Fruit fly (Drosophila melanogaster) whole organism, prepupa: Measurements from ENCODE around the gene Rab11.

Experiments
- Blimp-1 ChIP-seq: fragments of 200-800 bp; sonication (Bioruptor generic); optimal IDR thresholded peaks from 3 replicates; lab custom pipeline; 2017; ENCODE audit warnings: missing biosample characterization, missing genetic modification characterization, mild to moderate bottlenecking, moderate library complexity, missing genetic modification reagents
- CG10631 ChIP-seq: fragments of 200-800 bp; sonication (Bioruptor generic); optimal IDR thresholded peaks from 2 replicates; lab custom pipeline; 2016; ENCODE audit warnings: missing biosample characterization, missing genetic modification characterization
- CG10669 ChIP-seq: fragments of 200-800 bp; sonication (Bioruptor generic); optimal IDR thresholded peaks from 3 replicates; lab custom pipeline; 2018; ENCODE audit warnings: missing biosample characterization, mild to moderate bottlenecking, missing genetic modification characterization, moderate library complexity
- CG11294 ChIP-seq: fragments of 200-800 bp; sonication (Bioruptor generic); IDR thresholded peaks from 2 replicates; pipeline ENCODE4 v1.3.6; 2022; ENCODE audit warnings: missing biosample characterization, missing genetic modification characterization
- CG11762 ChIP-seq: fragments of 200-800 bp; sonication (Bioruptor generic); optimal IDR thresholded peaks from 3 replicates; lab custom pipeline; 2016; ENCODE audit warnings: missing biosample characterization, missing genetic modification characterization; ENCODE audit not compliant: insufficient read depth
- CG11902 ChIP-seq: fragments of 200-800 bp; sonication (Bioruptor generic); optimal IDR thresholded peaks from 3 replicates; lab custom pipeline; 2016; ENCODE audit warnings: missing biosample characterization, missing genetic modification characterization
- CG15336 ChIP-seq: fragments of 200-800 bp; sonication (Bioruptor generic); IDR thresholded peaks from 2 replicates; pipeline ENCODE4 v1.3.6; 2022; ENCODE audit warnings: missing biosample characterization, missing genetic modification characterization
- CG1621 ChIP-seq: fragments of 200-800 bp; sonication (Bioruptor generic); optimal IDR thresholded peaks from 3 replicates; lab custom pipeline; 2018; ENCODE audit warnings: missing biosample characterization, mild to moderate bottlenecking, missing genetic modification characterization
- CG3032 ChIP-seq: fragments of 200-800 bp; optimal IDR thresholded peaks from 2 replicates; lab custom pipeline; 2019; ENCODE audit warnings: missing biosample characterization, mild to moderate bottlenecking, missing genetic modification characterization, moderate library complexity
- CG34406 ChIP-seq: fragments of 200-800 bp; sonication (Bioruptor generic); optimal IDR thresholded peaks from 3 replicates; lab custom pipeline; 2016; ENCODE audit warnings: missing biosample characterization, missing genetic modification characterization
- CG3919 ChIP-seq: fragments of 200-800 bp; sonication (Bioruptor generic); optimal IDR thresholded peaks from 3 replicates; lab custom pipeline; 2016; ENCODE audit warnings: missing biosample characterization, missing genetic modification characterization
- CG4318 ChIP-seq: fragments of 200-800 bp; sonication (Bioruptor generic); optimal IDR thresholded peaks from 3 replicates; lab custom pipeline; 2017; ENCODE audit warnings: missing biosample characterization, mild to moderate bottlenecking, missing genetic modification characterization
- CG6163 ChIP-seq: fragments of 200-800 bp; sonication (Bioruptor generic); IDR thresholded peaks from 3 replicates; pipeline ENCODE4 v1.3.6; 2022; ENCODE audit warnings: missing biosample characterization, missing genetic modification characterization
- CG6276 ChIP-seq: fragments of 200-800 bp; sonication (Bioruptor generic); optimal IDR thresholded peaks from 2 replicates; lab custom pipeline; 2017; ENCODE audit warnings: missing biosample characterization, mild to moderate bottlenecking, missing genetic modification characterization
- CG6792 ChIP-seq: fragments of 200-800 bp; sonication (Bioruptor generic); optimal IDR thresholded peaks from 3 replicates; lab custom pipeline; 2016; ENCODE audit warnings: missing biosample characterization, missing genetic modification characterization
- CG6808 ChIP-seq: fragments of 200-800 bp; sonication (Bioruptor generic); optimal IDR thresholded peaks from 3 replicates; lab custom pipeline; 2017; ENCODE audit warnings: missing biosample characterization, missing genetic modification characterization, mild to moderate bottlenecking, moderate library complexity, missing genetic modification reagents
- CG7368 ChIP-seq: fragments of 200-800 bp; sonication (Bioruptor generic); optimal IDR thresholded peaks from 3 replicates; lab custom pipeline; 2016; ENCODE audit warnings: missing biosample characterization, missing genetic modification characterization
- CG8119 ChIP-seq: fragments of 200-800 bp; sonication (Bioruptor generic); IDR thresholded peaks from 3 replicates; pipeline ENCODE4 v1.3.6; 2022; ENCODE audit warnings: missing biosample characterization, missing genetic modification characterization
- CG8632 ChIP-seq: fragments of 200-800 bp; sonication (Bioruptor generic); optimal IDR thresholded peaks from 3 replicates; lab custom pipeline; 2016; ENCODE audit warnings: missing biosample characterization, missing genetic modification characterization
- Eip75B ChIP-seq: fragments of 200-800 bp; sonication (Bioruptor generic); optimal IDR thresholded peaks from 3 replicates; lab custom pipeline; 2016; ENCODE audit warnings: missing biosample characterization, missing genetic modification characterization
- Eip78C ChIP-seq: fragments of 200-800 bp; sonication (Bioruptor generic); peaks from one replicate; lab custom pipeline; 2016; ENCODE audit warnings: missing biosample characterization, missing genetic modification characterization
- Eip93F ChIP-seq: fragments of 200-800 bp; sonication (Bioruptor generic); optimal IDR thresholded peaks from 2 replicates; lab custom pipeline; 2016; ENCODE audit warnings: missing biosample characterization, mild to moderate bottlenecking, missing genetic modification characterization
- Ets96B ChIP-seq: fragments of 200-800 bp; optimal IDR thresholded peaks from 2 replicates; lab custom pipeline; 2019; ENCODE audit warnings: missing biosample characterization, mild to moderate bottlenecking, missing genetic modification characterization, moderate library complexity
- Gug ChIP-seq: fragments of 200-800 bp; sonication (Bioruptor generic); IDR thresholded peaks from 2 replicates; pipeline ENCODE4 v1.3.6; 2022; ENCODE audit warnings: missing biosample characterization, missing genetic modification characterization
- Hr39 ChIP-seq: fragments of 200-800 bp; sonication (Bioruptor generic); optimal IDR thresholded peaks from 2 replicates; lab custom pipeline; 2016; ENCODE audit warnings: missing biosample characterization, missing genetic modification characterization
- Hr4 ChIP-seq: fragments of 200-800 bp; sonication (Bioruptor generic); optimal IDR thresholded peaks from 3 replicates; lab custom pipeline; 2016; ENCODE audit warnings: missing biosample characterization, missing genetic modification characterization
- Met ChIP-seq: fragments of 200-800 bp; sonication (Bioruptor generic); optimal IDR thresholded peaks from 3 replicates; lab custom pipeline; 2016; ENCODE audit warnings: missing biosample characterization, missing genetic modification characterization
- OdsH ChIP-seq: fragments of 200-800 bp; sonication (Bioruptor generic); optimal IDR thresholded peaks from 3 replicates; lab custom pipeline; 2016; ENCODE audit warnings: missing biosample characterization, missing genetic modification characterization
- Smox ChIP-seq: fragments of 200-800 bp; sonication (Bioruptor generic); optimal IDR thresholded peaks from 3 replicates; lab custom pipeline; 2016; ENCODE audit warnings: missing biosample characterization, missing genetic modification characterization
- Sox102F ChIP-seq: fragments of 200-800 bp; sonication (Bioruptor generic); optimal IDR thresholded peaks from 2 replicates; lab custom pipeline; 2016; ENCODE audit warnings: missing biosample characterization, mild to moderate bottlenecking, missing genetic modification characterization
- Sox14 ChIP-seq: fragments of 200-800 bp; sonication (Bioruptor generic); optimal IDR thresholded peaks from 3 replicates; lab custom pipeline; 2016; ENCODE audit warnings: missing biosample characterization, missing genetic modification characterization
- Sox15 ChIP-seq: fragments of 200-800 bp; sonication (Bioruptor generic); optimal IDR thresholded peaks from 3 replicates; lab custom pipeline; 2016; ENCODE audit warnings: missing biosample characterization, missing genetic modification characterization
- achi ChIP-seq: fragments of 200-800 bp; sonication (Bioruptor generic); optimal IDR thresholded peaks from 3 replicates; lab custom pipeline; 2016; ENCODE audit warnings: missing biosample characterization, missing genetic modification characterization
- cyc ChIP-seq: fragments of 200-800 bp; sonication (Bioruptor generic); optimal IDR thresholded peaks from 3 replicates; lab custom pipeline; 2016; ENCODE audit warnings: missing biosample characterization, missing genetic modification characterization
- dac ChIP-seq: fragments of 200-800 bp; sonication (Bioruptor generic); optimal IDR thresholded peaks from 2 replicates; lab custom pipeline; 2017; ENCODE audit warnings: missing biosample characterization, mild to moderate bottlenecking, missing genetic modification characterization
- dsx ChIP-seq: fragments of 200-800 bp; optimal IDR thresholded peaks from 3 replicates; lab custom pipeline; 2019; ENCODE audit warnings: missing biosample characterization, mild to moderate bottlenecking, missing genetic modification characterization, moderate library complexity; ENCODE audit not compliant: poor library complexity, severe bottlenecking
- eg ChIP-seq: fragments of 200-800 bp; sonication (Bioruptor generic); IDR thresholded peaks from 3 replicates; pipeline ENCODE4 v1.3.6; 2022; ENCODE audit warnings: missing biosample characterization, missing genetic modification characterization
- esn ChIP-seq: fragments of 200-800 bp; sonication (Bioruptor generic); optimal IDR thresholded peaks from 2 replicates; lab custom pipeline; 2016; ENCODE audit warnings: missing biosample characterization, mild to moderate bottlenecking, missing genetic modification characterization, moderate library complexity
- lz ChIP-seq: fragments of 200-800 bp; sonication (Bioruptor generic); optimal IDR thresholded peaks from 3 replicates; lab custom pipeline; 2016; ENCODE audit warnings: missing biosample characterization, missing genetic modification characterization
- net ChIP-seq: fragments of 200-800 bp; sonication (Bioruptor generic); optimal IDR thresholded peaks from 3 replicates; lab custom pipeline; 2016; ENCODE audit warnings: missing biosample characterization, missing genetic modification characterization
- salr ChIP-seq, 2 experiments: fragments of 200-800 bp; sonication (Bioruptor generic); optimal IDR thresholded peaks; 3 replicates each; lab custom pipeline; 2016 to 2018; ENCODE audit warnings: missing biosample characterization in 2 of 2, missing genetic modification characterization in 2 of 2, mild to moderate bottlenecking in 1 of 2
- spab ChIP-seq: fragments of 200-800 bp; sonication (Bioruptor generic); optimal IDR thresholded peaks from 2 replicates; lab custom pipeline; 2017; ENCODE audit warnings: missing biosample characterization, mild to moderate bottlenecking, missing genetic modification characterization, missing genetic modification reagents
- ss ChIP-seq, 2 experiments: fragments of 200-800 bp; sonication (Bioruptor generic); optimal IDR thresholded peaks; 2 replicates in 1 of 2; 3 replicates in 1 of 2; lab custom pipeline; 2017 to 2018; ENCODE audit warnings: mild to moderate bottlenecking in 2 of 2, missing biosample characterization in 2 of 2, missing genetic modification characterization in 2 of 2, moderate library complexity in 1 of 2
- svp ChIP-seq: fragments of 200-800 bp; sonication (Bioruptor generic); peaks from one replicate; lab custom pipeline; 2016; ENCODE audit warnings: missing biosample characterization, missing genetic modification characterization

Gene Rab11

DNA sequence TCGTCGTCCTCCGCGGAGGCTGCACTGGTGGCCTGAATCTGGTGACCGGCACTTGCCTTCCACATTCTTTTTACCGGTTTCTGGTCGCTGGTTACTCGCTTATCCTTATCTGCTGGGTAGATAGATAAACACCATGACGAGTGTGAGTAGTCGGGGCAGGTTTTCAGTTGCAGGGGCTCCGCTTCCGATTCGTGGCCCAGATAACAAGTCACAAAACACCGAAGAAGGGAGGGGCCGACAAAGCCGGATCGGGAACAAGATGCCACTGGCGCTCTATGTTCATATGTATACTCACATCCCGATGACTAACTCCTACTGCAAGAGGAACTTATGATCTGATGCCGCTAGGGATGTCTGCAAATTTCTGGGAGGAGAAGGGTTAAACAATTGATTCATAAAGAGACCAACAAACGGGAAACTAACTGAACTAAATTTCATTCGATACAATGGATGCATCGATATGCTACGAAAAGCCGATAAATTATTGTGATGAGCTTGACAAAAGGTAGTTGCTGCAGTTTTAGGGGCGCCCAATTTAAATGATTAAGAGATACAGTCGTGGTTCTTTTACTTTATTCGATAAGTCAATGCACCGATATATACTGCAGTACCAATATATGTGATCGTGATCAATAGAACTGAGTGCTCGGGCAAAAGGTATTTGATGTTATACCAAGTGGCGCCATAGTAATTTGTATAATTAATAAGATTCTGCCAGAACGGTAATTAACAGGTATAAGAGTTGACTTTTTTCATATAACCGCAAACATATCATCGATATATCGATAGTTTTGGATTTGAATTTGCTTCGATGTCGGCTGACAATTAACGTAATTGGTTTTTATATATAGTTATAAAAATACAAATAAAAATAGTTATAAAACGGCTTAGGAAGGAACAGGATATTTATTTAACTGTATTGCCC lies 46.9 kb upstream of the Rab11 start, which contains the start of gene Cortactin:
Cortactin (minus strand) TSS at position 472 of the 925 bp plus-strand sequence.
- TF ChIP-seq Sox14 (peak; percentile 2), eg (no peak), CG3919 (GFP tag; lab: Kevin White, UChicago) (peak; percentile 1), dac (no peak), svp (GFP tag; lab: Kevin White, UChicago) (peak; percentile 62), CG6808 (GFP tag; lab: Kevin White, UChicago) (no peak), Eip75B (GFP tag; lab: Kevin White, UChicago) (no peak), cyc (no peak), spab (GFP tag; lab: Kevin White, UChicago) (no peak), net (GFP tag; lab: Kevin White, UChicago) (no peak), CG34406 (GFP tag; lab: Kevin White, UChicago) (no peak), CG15336 (no peak), Eip78C (GFP tag; lab: Kevin White, UChicago) (peak; percentile 15), ss (GFP tag; optimal IDR thresholded peaks at IDR 0.05; lab: Kevin White, UChicago) (peak in 1 of 2 experiments; percentile 13), Smox (no peak), Met (no peak), dsx (GFP tag; lab: Kevin White, UChicago) (no peak), CG6792 (GFP tag; lab: Kevin White, UChicago) (no peak), esn (GFP tag; lab: Kevin White, UChicago) (no peak)

DNA sequence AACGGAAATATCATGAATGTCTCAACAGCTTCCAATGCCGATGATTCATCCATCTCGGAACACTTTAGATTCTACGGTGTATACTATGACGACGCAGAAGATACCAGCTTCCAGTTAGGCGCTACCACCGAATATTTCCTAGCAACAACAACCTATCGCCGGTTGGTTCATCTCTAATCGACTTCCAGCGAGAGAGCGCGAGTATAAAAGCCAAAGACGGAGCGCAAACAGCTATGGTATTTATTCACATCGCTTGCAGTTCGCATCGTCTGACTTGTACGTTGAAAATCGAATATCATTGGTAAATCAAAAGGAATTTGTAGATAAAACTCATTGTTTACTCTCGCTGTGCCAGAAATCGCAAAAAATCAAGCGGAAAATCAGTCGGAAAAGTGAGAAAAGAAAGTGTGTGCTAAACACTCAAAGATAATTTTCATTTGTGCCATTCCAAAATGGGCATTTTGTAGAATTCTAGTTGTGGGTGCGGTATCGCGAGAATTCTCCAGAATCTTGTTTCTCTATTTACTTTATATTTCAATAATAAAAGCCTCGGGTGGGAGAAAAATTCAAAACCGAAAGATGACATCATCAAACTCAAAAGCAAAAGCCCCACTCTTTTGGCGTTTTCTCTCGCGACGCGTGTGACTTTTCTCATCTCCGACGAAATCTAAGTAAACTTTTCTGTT lies 46.1 kb upstream of the Rab11 start, which contains the start of gene AnxB9:
AnxB9 (plus strand) TSS at position 232 of the 686 bp plus-strand sequence.
- TF ChIP-seq svp (GFP tag; lab: Kevin White, UChicago) (peak; percentile 46), CG10669 (GFP tag; lab: Kevin White, UChicago) (no peak), net (GFP tag; lab: Kevin White, UChicago) (no peak), Gug (GFP tag; lab: Robert Waterston, UW) (no peak), CG6276 (peak; percentile 33), Sox102F (no peak), CG11294 (GFP tag; lab: Robert Waterston, UW) (no peak; the same call in 1 of the 2 replicates), salr (GFP tag; optimal IDR thresholded peaks at IDR 0.05; lab: Kevin White, UChicago) (no peak), achi (peak; percentile 36), CG6808 (GFP tag; lab: Kevin White, UChicago) (peak; percentile 10), Hr39 (GFP tag; lab: Kevin White, UChicago) (no peak), CG6163 (GFP tag; lab: Robert Waterston, UW) (peak; percentile 44; the same call in 2 of the 3 replicates), CG4318 (no peak), spab (GFP tag; lab: Kevin White, UChicago) (no peak), CG11902 (GFP tag; lab: Kevin White, UChicago) (no peak), Smox (no peak), CG34406 (GFP tag; lab: Kevin White, UChicago) (no peak), CG11762 (no peak), Sox14 (peak; percentile 17), CG10631 (GFP tag; lab: Kevin White, UChicago) (no peak), Eip93F (GFP tag; lab: Kevin White, UChicago) (no peak), Met (peak; percentile 34), Eip78C (GFP tag; lab: Kevin White, UChicago) (peak; percentile 84), esn (GFP tag; lab: Kevin White, UChicago) (peak; percentile 60), CG8119 (GFP tag; lab: Robert Waterston, UW) (peak; percentile 29; the same call in 1 of the 3 replicates), CG3032 (tag; lab: Kevin White, UChicago) (peak; percentile 41), CG7368 (GFP tag; lab: Kevin White, UChicago) (peak; percentile 6), lz (peak; percentile 0), CG8632 (GFP tag; lab: Kevin White, UChicago) (peak; percentile 10), CG1621 (tag; lab: Kevin White, UChicago) (no peak), Blimp-1 (no peak), Ets96B (peak; percentile 14), Sox15 (GFP tag; lab: Kevin White, UChicago) (no peak), dac (no peak), dsx (GFP tag; lab: Kevin White, UChicago) (peak; percentile 58), Hr4 (no peak), OdsH (peak; percentile 3), CG15336 (peak; percentile 49; the same call in 1 of the 2 replicates)
